Worm (Caenorhabditis elegans) whole organism, L1 larva: Measurements from ENCODE around the gene myrf-1.

Experiments
- C04F5.9 ChIP-seq: sonication (generic microtip); optimal IDR thresholded peaks from 2 replicates; lab custom pipeline; 2016; ENCODE audit warnings: missing genetic modification characterization, missing compliant biosample characterization
- C34B4.2 ChIP-seq: sonication (generic microtip); optimal IDR thresholded peaks from 2 replicates; lab custom pipeline; 2017; ENCODE audit warnings: mild to moderate bottlenecking, missing genetic modification characterization, missing compliant biosample characterization
- Y116A8C.19 ChIP-seq: sonication (generic microtip); optimal IDR thresholded peaks from 2 replicates; lab custom pipeline; 2016; ENCODE audit warnings: missing compliant biosample characterization, missing genetic modification characterization, borderline replicate concordance
- aly-2 ChIP-seq: fragments of 150-350 bp; optimal IDR thresholded peaks from 2 replicates; lab custom pipeline; 2014; ENCODE audit warnings: missing biosample characterization, missing genetic modification characterization
- ama-1 ChIP-seq: fragments of 150-350 bp; optimal IDR thresholded peaks from 2 replicates; lab custom pipeline; 2014
- blmp-1 ChIP-seq: fragments of 150-350 bp; optimal IDR thresholded peaks from 2 replicates; lab custom pipeline; 2014; ENCODE audit warnings: missing biosample characterization, missing genetic modification characterization
- ceh-63 ChIP-seq: fragments of 200-800 bp; sonication (Bioruptor generic); optimal IDR thresholded peaks from 2 replicates; lab custom pipeline; 2018; ENCODE audit warnings: mild to moderate bottlenecking, missing genetic modification characterization, missing compliant biosample characterization
- ceh-8 ChIP-seq: fragments of 200-800 bp; sonication (Bioruptor generic); optimal IDR thresholded peaks from 2 replicates; lab custom pipeline; 2018; ENCODE audit warnings: mild to moderate bottlenecking, missing genetic modification characterization, moderate library complexity, missing compliant biosample characterization
- ceh-88 ChIP-seq: fragments of 200-800 bp; sonication (Bioruptor generic); IDR thresholded peaks from 2 replicates; pipeline ENCODE4 v1.3.6; 2022; ENCODE audit warnings: missing genetic modification characterization, missing compliant biosample characterization
- dsc-1 ChIP-seq: sonication (generic microtip); optimal IDR thresholded peaks from 2 replicates; lab custom pipeline; 2016; ENCODE audit warnings: mild to moderate bottlenecking, missing genetic modification characterization, missing compliant biosample characterization
- efl-1 ChIP-seq, 4 experiments: fragments of 150-350 bp; optimal IDR thresholded peaks in 3 of 4; peaks in 1 of 4; 1 replicate in 1 of 4; 2 replicates in 3 of 4; lab custom pipeline; 2014; ENCODE audit warnings: missing biosample characterization in 2 of 4, missing genetic modification characterization in 2 of 4, missing genetic modification reagents in 2 of 4
- egl-13 ChIP-seq: sonication (generic microtip); optimal IDR thresholded peaks from 2 replicates; lab custom pipeline; 2016; ENCODE audit warnings: missing genotype, missing genetic modification reagents, missing genetic modification characterization, missing compliant biosample characterization
- egl-27 ChIP-seq, 2 experiments: fragments of 150-350 bp in 1 of 2; sonication (generic microtip); optimal IDR thresholded peaks; 3 replicates each; lab custom pipeline; 2017 to 2018; ENCODE audit warnings: missing biosample characterization in 2 of 2, missing genetic modification characterization in 2 of 2, missing genetic modification reagents in 2 of 2
- elt-2 ChIP-seq: sonication (generic microtip); optimal IDR thresholded peaks from 2 replicates; lab custom pipeline; 2016; ENCODE audit warnings: missing genetic modification characterization, mild to moderate bottlenecking, inconsistent platforms, missing compliant biosample characterization, missing genetic modification reagents
- fkh-10 ChIP-seq: sonication (generic microtip); optimal IDR thresholded peaks from 2 replicates; lab custom pipeline; 2017; ENCODE audit warnings: missing biosample characterization, missing genetic modification reagents, missing genetic modification characterization
- fkh-8 ChIP-seq: sonication (generic microtip); optimal IDR thresholded peaks from 2 replicates; lab custom pipeline; 2016; ENCODE audit warnings: mild to moderate bottlenecking, missing genetic modification characterization, missing compliant biosample characterization
- grh-1 ChIP-seq: fragments of 200-800 bp; sonication (Bioruptor generic); IDR thresholded peaks from 2 replicates; pipeline ENCODE4 v1.3.6; 2022; ENCODE audit warnings: missing genetic modification reagents, missing genetic modification characterization, missing compliant biosample characterization
- hlh-17 ChIP-seq: fragments of 200-800 bp; sonication (Bioruptor generic); optimal IDR thresholded peaks from 2 replicates; lab custom pipeline; 2018; ENCODE audit warnings: missing genetic modification characterization, mild to moderate bottlenecking, missing compliant biosample characterization, moderate library complexity, borderline replicate concordance
- hpl-2 ChIP-seq: fragments of 150-350 bp; optimal IDR thresholded peaks from 2 replicates; lab custom pipeline; 2014; ENCODE audit warnings: missing biosample characterization, missing genetic modification reagents, missing genetic modification characterization
- irx-1 ChIP-seq: sonication (generic microtip); optimal IDR thresholded peaks from 2 replicates; lab custom pipeline; 2016; ENCODE audit warnings: missing genetic modification characterization, missing compliant biosample characterization
- jun-1 ChIP-seq: fragments of 150-350 bp; optimal IDR thresholded peaks from 2 replicates; lab custom pipeline; 2014; ENCODE audit warnings: missing biosample characterization, missing genetic modification reagents, missing genetic modification characterization
- lin-13 ChIP-seq: fragments of 150-350 bp; optimal IDR thresholded peaks from 2 replicates; lab custom pipeline; 2014; ENCODE audit warnings: missing biosample characterization, missing genetic modification reagents, missing genetic modification characterization
- lin-35 ChIP-seq, 2 experiments: fragments of 150-350 bp; optimal IDR thresholded peaks; 2 replicates each; lab custom pipeline; 2014; ENCODE audit warnings: missing biosample characterization in 2 of 2, missing genetic modification characterization in 2 of 2, missing genetic modification reagents in 2 of 2
- lin-39 ChIP-seq: fragments of 150-350 bp; optimal IDR thresholded peaks from 2 replicates; lab custom pipeline; 2014; ENCODE audit warnings: missing biosample characterization, missing genetic modification reagents, missing genetic modification characterization
- lir-3 ChIP-seq: sonication (generic microtip); optimal IDR thresholded peaks from 2 replicates; lab custom pipeline; 2016; ENCODE audit warnings: mild to moderate bottlenecking, missing genetic modification characterization, moderate library complexity, missing compliant biosample characterization; ENCODE audit not compliant: poor library complexity
- mdl-1 ChIP-seq, 2 experiments: fragments of 150-350 bp; optimal IDR thresholded peaks; 2 replicates each; lab custom pipeline; 2014 to 2017; ENCODE audit warnings: missing biosample characterization in 2 of 2, missing genetic modification characterization in 2 of 2, inconsistent platforms in 1 of 2
- mep-1 ChIP-seq: fragments of 150-350 bp; optimal IDR thresholded peaks from 2 replicates; lab custom pipeline; 2014; ENCODE audit warnings: missing biosample characterization, missing genetic modification characterization
- nhr-20 ChIP-seq: sonication (generic microtip); optimal IDR thresholded peaks from 2 replicates; lab custom pipeline; 2016; ENCODE audit warnings: mild to moderate bottlenecking, missing genetic modification characterization, missing compliant biosample characterization
- nhr-237 ChIP-seq: fragments of 150-350 bp; optimal IDR thresholded peaks from 2 replicates; lab custom pipeline; 2014; ENCODE audit warnings: missing biosample characterization, missing genetic modification characterization
- nhr-28 ChIP-seq: fragments of 150-350 bp; optimal IDR thresholded peaks from 2 replicates; lab custom pipeline; 2014; ENCODE audit warnings: missing biosample characterization, missing genetic modification characterization
- nhr-47 ChIP-seq: sonication (generic microtip); optimal IDR thresholded peaks from 2 replicates; lab custom pipeline; 2016; ENCODE audit warnings: mild to moderate bottlenecking, missing genetic modification characterization, moderate library complexity, missing compliant biosample characterization
- nhr-76 ChIP-seq: sonication (generic microtip); optimal IDR thresholded peaks from 2 replicates; lab custom pipeline; 2017; ENCODE audit warnings: missing biosample characterization, missing genetic modification characterization
- nhr-85 ChIP-seq: sonication (generic microtip); peaks from one replicate; lab custom pipeline; 2016; ENCODE audit warnings: missing genetic modification characterization, inconsistent platforms, missing compliant biosample characterization
- nhr-90 ChIP-seq: sonication (generic microtip); optimal IDR thresholded peaks from 2 replicates; lab custom pipeline; 2016; ENCODE audit warnings: mild to moderate bottlenecking, missing genetic modification characterization, missing compliant biosample characterization; ENCODE audit not compliant: poor library complexity
- rnt-1 ChIP-seq: sonication (generic microtip); optimal IDR thresholded peaks from 2 replicates; lab custom pipeline; 2016; ENCODE audit warnings: mild to moderate bottlenecking, missing genetic modification characterization, moderate library complexity, missing compliant biosample characterization
- snu-23 ChIP-seq: sonication (generic microtip); optimal IDR thresholded peaks from 2 replicates; lab custom pipeline; 2016; ENCODE audit warnings: missing genetic modification characterization, missing compliant biosample characterization
- sup-37 ChIP-seq: fragments of 200-800 bp; sonication (Bioruptor generic); optimal IDR thresholded peaks from 2 replicates; lab custom pipeline; 2018; ENCODE audit warnings: mild to moderate bottlenecking, missing genetic modification characterization, missing compliant biosample characterization
- tlp-1 ChIP-seq: fragments of 150-350 bp; optimal IDR thresholded peaks from 2 replicates; lab custom pipeline; 2014; ENCODE audit warnings: missing biosample characterization, missing genetic modification characterization
- unc-30 ChIP-seq: sonication (generic microtip); optimal IDR thresholded peaks from 2 replicates; lab custom pipeline; 2017; ENCODE audit warnings: missing biosample characterization, missing genetic modification characterization
- vab-15 ChIP-seq: sonication (generic microtip); optimal IDR thresholded peaks from 2 replicates; lab custom pipeline; 2017; ENCODE audit warnings: missing genotype, mild to moderate bottlenecking, missing genetic modification characterization, missing compliant biosample characterization
- zag-1 ChIP-seq: fragments of 150-350 bp; optimal IDR thresholded peaks from 2 replicates; lab custom pipeline; 2014; ENCODE audit warnings: missing biosample characterization, missing genetic modification characterization
- ztf-11 ChIP-seq, 2 experiments: sonication (generic microtip); optimal IDR thresholded peaks; 2 replicates each; lab custom pipeline; 2016 to 2017; ENCODE audit warnings: missing genetic modification characterization in 2 of 2, missing biosample characterization in 1 of 2, missing compliant biosample characterization in 1 of 2

Gene myrf-1

ce11 chrII:10545924-10546783 is 43.8 kb upstream of the myrf-1 start:
- peak; percentile 9 for TF ChIP-seq snu-23 (GFP tag; lab: Kevin White, UChicago)
- TF ChIP-seq efl-1 (optimal IDR thresholded peaks at IDR 0.05; lab: Kevin White, UChicago), result no peak
- TF ChIP-seq efl-1 (GFP tag; optimal IDR thresholded peaks at IDR 0.05 in 1 of 2; lab: Kevin White, UChicago), result peak in 1 of 2 experiments; percentile 70
- peak; percentile 36 for TF ChIP-seq fkh-8 (tag; lab: Kevin White, UChicago)
- TF ChIP-seq lir-3 (tag; lab: Kevin White, UChicago), result no peak
- no peak for TF ChIP-seq nhr-85 (tag; lab: Kevin White, UChicago)
- TF ChIP-seq blmp-1 (tag; lab: Kevin White, UChicago), result no peak
- peak; percentile 9 for TF ChIP-seq ama-1
- TF ChIP-seq egl-27 (tag; optimal IDR thresholded peaks at IDR 0.05; lab: Kevin White, UChicago), result no peak
- no peak for TF ChIP-seq mep-1 (tag; lab: Kevin White, UChicago)
- no peak for TF ChIP-seq ztf-11 (tag; optimal IDR thresholded peaks at IDR 0.05; lab: Kevin White, UChicago)
- TF ChIP-seq nhr-20 (tag; lab: Kevin White, UChicago), result no peak
- TF ChIP-seq lin-13 (GFP tag; lab: Kevin White, UChicago), result no peak
- no peak for TF ChIP-seq Y116A8C.19 (tag; lab: Kevin White, UChicago)
- peak; percentile 13 for TF ChIP-seq nhr-47
- no peak for TF ChIP-seq ceh-8 (GFP tag; lab: Kevin White, UChicago)
- TF ChIP-seq dsc-1, result peak; percentile 0
- no peak for TF ChIP-seq C04F5.9 (tag; lab: Kevin White, UChicago)
- TF ChIP-seq fkh-10 (GFP tag; lab: Kevin White, UChicago), result no peak

- TF ChIP-seq irx-1 (tag; lab: Kevin White, UChicago) (peak; percentile 9), ama-1 (peak; percentile 60), nhr-76 (tag; lab: Kevin White, UChicago) (no peak), egl-13 (tag; lab: Kevin White, UChicago) (no peak), lin-13 (GFP tag; lab: Kevin White, UChicago) (no peak), ceh-63 (no peak), nhr-85 (tag; lab: Kevin White, UChicago) (no peak), egl-27 (tag; optimal IDR thresholded peaks at IDR 0.05; lab: Kevin White, UChicago) (no peak), hlh-17 (GFP tag; lab: Kevin White, UChicago) (no peak), C34B4.2 (tag; lab: Kevin White, UChicago) (no peak), elt-2 (tag; lab: Kevin White, UChicago) (no peak), hpl-2 (GFP tag; lab: Kevin White, UChicago) (no peak), efl-1 (optimal IDR thresholded peaks at IDR 0.05; lab: Kevin White, UChicago) (no peak), efl-1 (GFP tag; optimal IDR thresholded peaks at IDR 0.05 in 1 of 2; lab: Kevin White, UChicago) (peak in 1 of 2 experiments; percentile 87), nhr-237 (tag; lab: Kevin White, UChicago) (no peak), rnt-1 (tag; lab: Kevin White, UChicago) (peak; percentile 21), unc-30 (tag; lab: Kevin White, UChicago) (no peak), jun-1 (no peak), zag-1 (no peak), nhr-90 (peak; percentile 4), Y116A8C.19 (tag; lab: Kevin White, UChicago) (no peak), lin-35 (GFP tag; optimal IDR thresholded peaks at IDR 0.05; lab: Kevin White, UChicago) (peak in 1 of 2 experiments; percentile 23), aly-2 (tag; lab: Kevin White, UChicago) (peak; percentile 7)
Observed at ce11 chrII:10545213-10545612, 42.9 kb upstream of the myrf-1 start.

ce11 chrII:10544374-10544908 is 42.1 kb upstream of the myrf-1 start:
- TF ChIP-seq ama-1 (peak; percentile 7), vab-15 (no peak), mdl-1 (tag; optimal IDR thresholded peaks at IDR 0.05; lab: Kevin White, UChicago) (no peak), ceh-8 (GFP tag; lab: Kevin White, UChicago) (no peak), tlp-1 (tag; lab: Kevin White, UChicago) (no peak), fkh-8 (tag; lab: Kevin White, UChicago) (no peak), efl-1 (optimal IDR thresholded peaks at IDR 0.05; lab: Kevin White, UChicago) (no peak), efl-1 (GFP tag; optimal IDR thresholded peaks at IDR 0.05 in 1 of 2; lab: Kevin White, UChicago) (no peak), lin-39 (tag; lab: Kevin White, UChicago) (no peak), nhr-85 (tag; lab: Kevin White, UChicago) (peak; percentile 33), grh-1 (GFP tag; lab: Robert Waterston, UW) (no peak), dsc-1 (no peak), ceh-88 (GFP tag; lab: Robert Waterston, UW) (no peak), C04F5.9 (tag; lab: Kevin White, UChicago) (no peak), unc-30 (tag; lab: Kevin White, UChicago) (no peak), sup-37 (no peak), nhr-28 (tag; lab: Kevin White, UChicago) (no peak)
